Fruit fly (Drosophila melanogaster): ENCODE results near the gene tsg.

The tsg gene

DNA sequence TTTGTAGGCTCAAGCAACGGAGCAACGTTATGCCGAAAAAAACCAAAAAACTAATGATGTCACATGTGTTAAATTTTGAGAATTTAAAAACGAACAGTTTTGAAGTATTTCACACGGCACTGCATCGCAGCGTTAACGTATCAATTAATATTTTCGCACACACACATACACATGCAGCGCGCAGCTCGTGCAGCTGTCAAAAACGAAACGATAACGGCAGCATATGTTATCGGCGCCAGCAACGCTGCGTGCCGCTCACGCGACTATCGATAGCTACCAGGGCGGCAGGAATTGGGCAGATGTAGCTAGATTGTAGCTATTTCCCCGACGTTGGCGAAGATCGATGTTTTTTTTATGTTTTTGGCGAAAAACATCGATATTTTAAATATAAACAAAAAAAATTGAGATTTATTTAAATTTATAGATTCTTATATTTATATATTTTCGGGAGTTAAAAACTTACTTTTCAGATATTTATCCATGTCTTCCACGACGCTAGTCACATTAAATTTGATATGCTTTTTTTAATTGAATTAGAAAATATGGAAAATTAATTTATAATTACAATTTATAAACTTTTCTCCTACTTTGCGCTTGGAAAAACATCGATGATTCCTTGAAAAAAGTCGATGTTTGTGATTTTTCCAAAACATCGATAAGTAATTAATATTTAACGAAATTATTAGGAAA lies 40.2 kb upstream of the tsg start, which contains the start of gene Usp7 (continued):
- TF ChIP-seq her (GFP tag; optimal IDR thresholded peaks at IDR 0.05) (no peak), CG3163 (GFP tag; optimal IDR thresholded peaks at IDR 0.05) (no peak), esg (GFP tag; conservative IDR thresholded peaks at IDR 0.05) (no peak), CG17385 (GFP tag; optimal IDR thresholded peaks at IDR 0.05) (no peak), Side (GFP tag; optimal IDR thresholded peaks at IDR 0.05) (no peak), sens (GFP tag) (peak; percentile 72), kni (GFP tag; optimal IDR thresholded peaks at IDR 0.05) (no peak), Hmx (GFP tag; optimal IDR thresholded peaks at IDR 0.05) (no peak), otp (GFP tag; IDR thresholded peaks at IDR 0.05) (no peak), Oaz (GFP tag; IDR thresholded peaks at IDR 0.05) (no peak), twi (tag; optimal IDR thresholded peaks at IDR 0.05) (peak; percentile 30), en (GFP tag; optimal IDR thresholded peaks at IDR 0.05) (no peak), amos (GFP tag; IDR thresholded peaks at IDR 0.05; ENCODE audit: partially characterized antibody) (peak; percentile 97), nom (GFP tag; optimal IDR thresholded peaks at IDR 0.05) (no peak), Dip2 (GFP tag; IDR thresholded peaks at IDR 0.05) (no peak), CG1529 (GFP tag; optimal IDR thresholded peaks at IDR 0.05) (no peak), CG16779 (GFP tag; IDR thresholded peaks at IDR 0.05) (no peak), zfh1 (GFP tag; IDR thresholded peaks at IDR 0.05) (no peak), Lpt (GFP tag; optimal IDR thresholded peaks at IDR 0.05) (no peak), CG15514 (GFP tag; optimal IDR thresholded peaks at IDR 0.05) (no peak), bab2 (GFP tag; optimal IDR thresholded peaks at IDR 0.05) (no peak), Hr39 (optimal IDR thresholded peaks at IDR 0.05) (no peak), Bteb2 (GFP tag; optimal IDR thresholded peaks at IDR 0.05) (no peak), CG6791 (GFP tag; IDR thresholded peaks at IDR 0.05; ENCODE audit: partially characterized antibody) (peak; percentile 98), zf30C (GFP tag; optimal IDR thresholded peaks at IDR 0.05) (no peak), Poxn (GFP tag; IDR thresholded peaks at IDR 0.05) (no peak), CG17912 (GFP tag; optimal IDR thresholded peaks at IDR 0.05) (peak; percentile 69), al (GFP tag; IDR thresholded peaks at IDR 0.05) (0 out of 2 replicates have a peak, but pooled peaks have one; percentile 12), Atf-2 (GFP tag; optimal IDR thresholded peaks at IDR 0.05) (no peak), gro (GFP tag; optimal IDR thresholded peaks at IDR 0.05) (no peak), yki (optimal IDR thresholded peaks at IDR 0.05) (no peak), lilli (GFP tag; optimal IDR thresholded peaks at IDR 0.05) (no peak), CG1647 (GFP tag; optimal IDR thresholded peaks at IDR 0.05) (no peak), jing (GFP tag; optimal IDR thresholded peaks at IDR 0.05) (no peak), Sin3A (optimal IDR thresholded peaks at IDR 0.05) (no peak), sima (GFP tag; optimal IDR thresholded peaks at IDR 0.05) (no peak), CG10979 (tag; optimal IDR thresholded peaks at IDR 0.05) (no peak), CG4854 (GFP tag; optimal IDR thresholded peaks at IDR 0.05) (no peak), CG11560 (tag; IDR thresholded peaks at IDR 0.05) (no peak; the same call in 2 of the 3 replicates), CG18262 (tag; optimal IDR thresholded peaks at IDR 0.05) (no peak), CG8944 (GFP tag; optimal IDR thresholded peaks at IDR 0.05) (no peak), CG10543 (GFP tag; optimal IDR thresholded peaks at IDR 0.05) (no peak), lov (optimal IDR thresholded peaks at IDR 0.05) (no peak), lov (GFP tag; IDR thresholded peaks at IDR 0.05) (no peak), CG3847 (GFP tag; IDR thresholded peaks at IDR 0.05) (peak; percentile 47; the same call in 1 of the 2 replicates), Blimp-1 (GFP tag; optimal IDR thresholded peaks at IDR 0.05) (no peak), CG14667 (GFP tag; IDR thresholded peaks at IDR 0.05) (no peak), ash1 (GFP tag; optimal IDR thresholded peaks at IDR 0.05) (no peak), CG15011 (GFP tag; optimal IDR thresholded peaks at IDR 0.05) (no peak), Dll (GFP tag; IDR thresholded peaks at IDR 0.05; ENCODE audit: partially characterized antibody) (peak; percentile 92), CG4707 (GFP tag; optimal IDR thresholded peaks at IDR 0.05) (no peak), CG14014 (GFP tag; IDR thresholded peaks at IDR 0.05) (0 out of 2 replicates have a peak, but pooled peaks have one; percentile 11), fu2 (GFP tag; optimal IDR thresholded peaks at IDR 0.05) (no peak)
